Worm (Caenorhabditis elegans): ENCODE results near the gene plc-1.
A peak's percentile ranks its signal among the peaks of the same experiment; 100 is the strongest.

plc-1 gene

ce11 chrX:10772165-10772584, 66.3 kb downstream of the plc-1 start (continued):
- TF ChIP-seq cebp-1 (GFP tag; IDR thresholded peaks at IDR 0.05) (peak; percentile 93), cebp-1 (tag; optimal IDR thresholded peaks at IDR 0.05) (peak; percentile 97), ztf-26 (tag; optimal IDR thresholded peaks at IDR 0.05) (no peak)

ce11 chrX:10770988-10771496, 67.4 kb downstream of the plc-1 start:
- no peak for TF ChIP-seq ama-1 (optimal IDR thresholded peaks at IDR 0.05)
- no peak for TF ChIP-seq ama-1 (GFP tag; optimal IDR thresholded peaks at IDR 0.05)
- TF ChIP-seq xnd-1 (tag; optimal IDR thresholded peaks at IDR 0.05) = no peak
- TF ChIP-seq Y53F4B.3 (GFP tag; IDR thresholded peaks at IDR 0.05) = no peak
- no peak for TF ChIP-seq aptf-2 (GFP tag; conservative IDR thresholded peaks at IDR 0.05)
- TF ChIP-seq Y95B8A.8 (GFP tag; IDR thresholded peaks at IDR 0.05) = 0 out of 2 replicates have a peak, but pooled peaks have one; percentile 14
- TF ChIP-seq F49E8.2 (tag; optimal IDR thresholded peaks at IDR 0.05; ENCODE audit: insufficient read depth) = no peak
- TF ChIP-seq snpc-4 (GFP tag; optimal IDR thresholded peaks at IDR 0.05) = no peak
- TF ChIP-seq snpc-4 (tag; optimal IDR thresholded peaks at IDR 0.05) = peak in 3 of 4 experiments; percentile 30 to 43 (median 34)
- no peak for TF ChIP-seq snpc-3.4 (tag; optimal IDR thresholded peaks at IDR 0.05)
- no peak for TF ChIP-seq ztf-6 (GFP tag; IDR thresholded peaks at IDR 0.05)
- TF ChIP-seq madf-8 (GFP tag; conservative IDR thresholded peaks at IDR 0.05) = no peak
- no peak for TF ChIP-seq cebp-2 (GFP tag; IDR thresholded peaks at IDR 0.05)
- no peak for TF ChIP-seq ets-4 (GFP tag; optimal IDR thresholded peaks at IDR 0.05)
- peak; percentile 42 for TF ChIP-seq ztf-22 (GFP tag; optimal IDR thresholded peaks at IDR 0.05)
- TF ChIP-seq F37B4.10 (GFP tag; IDR thresholded peaks at IDR 0.05) = no peak
- TF ChIP-seq unc-62 (GFP tag; optimal IDR thresholded peaks at IDR 0.05) = no peak
- no peak for TF ChIP-seq mes-4 (tag; optimal IDR thresholded peaks at IDR 0.05)
- TF ChIP-seq K12H6.12 (tag; optimal IDR thresholded peaks at IDR 0.05) = peak; percentile 89
- TF ChIP-seq F23B12.7 (tag; optimal IDR thresholded peaks at IDR 0.05; ENCODE audit: insufficient read depth) = peak; percentile 21
- no peak for TF ChIP-seq ceh-58 (GFP tag; IDR thresholded peaks at IDR 0.05)
- peak; percentile 59 for TF ChIP-seq chd-7 (tag; optimal IDR thresholded peaks at IDR 0.05)
- no peak for TF ChIP-seq F57C9.4 (tag; optimal IDR thresholded peaks at IDR 0.05)
- TF ChIP-seq egl-44 (GFP tag; IDR thresholded peaks at IDR 0.05) = 0 out of 2 replicates have a peak, but pooled peaks have one; percentile 34
- TF ChIP-seq nhr-90 (tag; optimal IDR thresholded peaks at IDR 0.05) = peak; percentile 15
- peak; percentile 57 for TF ChIP-seq dox-1 (GFP tag; IDR thresholded peaks at IDR 0.05)
- peak; percentile 74 for TF ChIP-seq attf-5 (GFP tag; optimal IDR thresholded peaks at IDR 0.05)
- TF ChIP-seq B0336.3 (GFP tag; IDR thresholded peaks at IDR 0.05) = peak; percentile 59; the same call in 1 of the 2 replicates
- TF ChIP-seq snpc-1.1 (tag; optimal IDR thresholded peaks at IDR 0.05; ENCODE audit: insufficient read depth) = no peak
- no peak for TF ChIP-seq efl-1 (GFP tag; optimal IDR thresholded peaks at IDR 0.05)
- no peak for TF ChIP-seq B0019.2 (GFP tag; conservative IDR thresholded peaks at IDR 0.05)
- TF ChIP-seq hrde-1 (tag; optimal IDR thresholded peaks at IDR 0.05; ENCODE audit: borderline replicate concordance) = no peak
- TF ChIP-seq nhr-27 (tag; optimal IDR thresholded peaks at IDR 0.05) = no peak
- TF ChIP-seq lin-26 (GFP tag; IDR thresholded peaks at IDR 0.05) = peak; percentile 61; the same call in 1 of the 2 replicates
- TF ChIP-seq D2030.7 (GFP tag; IDR thresholded peaks at IDR 0.05) = no peak
- TF ChIP-seq egl-18 (GFP tag; IDR thresholded peaks at IDR 0.05) = no peak
- TF ChIP-seq nhr-120 (GFP tag; IDR thresholded peaks at IDR 0.05) = no peak
- no peak for TF ChIP-seq zim-3 (tag; optimal IDR thresholded peaks at IDR 0.05)
- peak; percentile 56 for TF ChIP-seq atf-7 (tag; optimal IDR thresholded peaks at IDR 0.05)
- TF ChIP-seq akir-1 (GFP tag; optimal IDR thresholded peaks at IDR 0.05) = no peak
- 0 out of 2 replicates have a peak, but pooled peaks have one; percentile 39 for TF ChIP-seq pbrm-1 (GFP tag; IDR thresholded peaks at IDR 0.05)
- no peak for TF ChIP-seq attf-6 (GFP tag; IDR thresholded peaks at IDR 0.05)
- no peak for TF ChIP-seq sdz-38 (tag; optimal IDR thresholded peaks at IDR 0.05)
- TF ChIP-seq nhr-179 (tag; optimal IDR thresholded peaks at IDR 0.05) = no peak
- no peak for TF ChIP-seq aptf-3 (GFP tag; IDR thresholded peaks at IDR 0.05)
